Worm (Caenorhabditis elegans) whole organism, early embryonic: ENCODE data around the gene nhr-102.

ENCODE experiments used
- B0310.2 ChIP-seq: sonication (generic microtip); optimal IDR thresholded peaks from 2 replicates; lab custom pipeline; 2016; ENCODE audit warnings: mild to moderate bottlenecking, missing genetic modification characterization, missing compliant biosample characterization
- aly-1 ChIP-seq: sonication (generic microtip); optimal IDR thresholded peaks from 2 replicates; lab custom pipeline; 2016; ENCODE audit warnings: missing genetic modification characterization, missing compliant biosample characterization
- ama-1 ChIP-seq: fragments of 150-350 bp; optimal IDR thresholded peaks from 2 replicates; lab custom pipeline; 2014
- ceh-13 ChIP-seq: fragments of 200-800 bp; sonication (Bioruptor generic); optimal IDR thresholded peaks from 2 replicates; lab custom pipeline; 2018; ENCODE audit warnings: mild to moderate bottlenecking, missing genetic modification characterization, missing compliant biosample characterization
- ets-7 ChIP-seq: sonication (generic microtip); optimal IDR thresholded peaks from 2 replicates; lab custom pipeline; 2016; ENCODE audit warnings: missing genotype, missing genetic modification characterization, missing compliant biosample characterization
- flt-1 ChIP-seq: fragments of 200-800 bp; sonication (Bioruptor generic); IDR thresholded peaks from 2 replicates; pipeline ENCODE4 v1.3.6; 2022; ENCODE audit warnings: missing genetic modification characterization, missing compliant biosample characterization
- hmg-4 ChIP-seq: fragments of 200-800 bp; sonication (Bioruptor generic); optimal IDR thresholded peaks from 2 replicates; lab custom pipeline; 2018; ENCODE audit warnings: mild to moderate bottlenecking, missing genetic modification characterization, missing compliant biosample characterization
- hnd-1 ChIP-seq: sonication (generic microtip); optimal IDR thresholded peaks from 2 replicates; lab custom pipeline; 2016; ENCODE audit warnings: missing genetic modification characterization, missing compliant biosample characterization
- pes-1 ChIP-seq: fragments of 200-800 bp; sonication (Bioruptor generic); IDR thresholded peaks from 2 replicates; pipeline ENCODE4 v1.3.6; 2022; ENCODE audit warnings: missing genetic modification reagents, missing genetic modification characterization, missing compliant biosample characterization
- sea-1 ChIP-seq: fragments of 200-800 bp; sonication (Bioruptor generic); conservative IDR thresholded peaks from 2 replicates; pipeline ENCODE4 v1.3.6; 2022; ENCODE audit warnings: missing genetic modification characterization, missing compliant biosample characterization
- tbx-11 ChIP-seq: fragments of 200-800 bp; sonication (Bioruptor generic); IDR thresholded peaks from 2 replicates; pipeline ENCODE4 v1.3.6; 2022; ENCODE audit warnings: missing genetic modification characterization, missing compliant biosample characterization
- tbx-37 ChIP-seq: fragments of 200-800 bp; sonication (Bioruptor generic); conservative IDR thresholded peaks from 2 replicates; pipeline ENCODE4 v1.3.6; 2022; ENCODE audit warnings: missing genetic modification reagents, missing genetic modification characterization, missing compliant biosample characterization
- tra-4 ChIP-seq: sonication (generic microtip); optimal IDR thresholded peaks from 2 replicates; lab custom pipeline; 2017; ENCODE audit warnings: missing genetic modification characterization, missing compliant biosample characterization

- TF ChIP-seq tra-4 (tag; lab: Kevin White, UChicago) = no peak
- no peak for TF ChIP-seq B0310.2 (tag; lab: Kevin White, UChicago)
- no peak for TF ChIP-seq flt-1
- TF ChIP-seq ama-1 (lab: Kevin White, UChicago) = no peak
- no peak for TF ChIP-seq hmg-4 (GFP tag; lab: Kevin White, UChicago)
- no peak for TF ChIP-seq aly-1 (tag; lab: Kevin White, UChicago)
- TF ChIP-seq tbx-11 (GFP tag; lab: Robert Waterston, UW) = no peak
- TF ChIP-seq ceh-13 (GFP tag; lab: Kevin White, UChicago) = no peak
- TF ChIP-seq pes-1 (GFP tag; lab: Robert Waterston, UW) = no peak
- no peak for TF ChIP-seq hnd-1 (tag; lab: Kevin White, UChicago)
- TF ChIP-seq tbx-37 (GFP tag; lab: Robert Waterston, UW) = no peak
- TF ChIP-seq sea-1 (GFP tag; lab: Robert Waterston, UW) = no peak
- no peak for TF ChIP-seq ets-7 (tag; lab: Kevin White, UChicago)
Observed at ce11 chrV:15876308-15876707, at the start of gene nhr-102.
